Worm (Caenorhabditis elegans) whole organism, late embryonic: Measurements from ENCODE around the gene C31H2.14.

Experiments
- C38D4.7 ChIP-seq: fragments of 200-800 bp; sonication (Bioruptor generic); optimal IDR thresholded peaks from 2 replicates; lab custom pipeline; 2018; ENCODE audit warnings: mild to moderate bottlenecking, missing genetic modification characterization, moderate library complexity, missing compliant biosample characterization
- K02D7.2 ChIP-seq: sonication (generic microtip); optimal IDR thresholded peaks from 2 replicates; lab custom pipeline; 2017; ENCODE audit warnings: mild to moderate bottlenecking, missing genetic modification characterization, missing compliant biosample characterization
- T23F11.4 ChIP-seq: fragments of 200-800 bp; sonication (Bioruptor generic); optimal IDR thresholded peaks from 2 replicates; lab custom pipeline; 2018; ENCODE audit warnings: mild to moderate bottlenecking, missing genetic modification characterization, missing compliant biosample characterization
- Y22D7AL.16 ChIP-seq: sonication (generic microtip); optimal IDR thresholded peaks from 2 replicates; lab custom pipeline; 2016; ENCODE audit warnings: missing genetic modification characterization, missing compliant biosample characterization
- ahr-1 ChIP-seq: sonication (generic microtip); optimal IDR thresholded peaks from 2 replicates; lab custom pipeline; 2016; ENCODE audit warnings: missing genetic modification characterization, missing compliant biosample characterization
- ceh-14 ChIP-seq: sonication (generic microtip); optimal IDR thresholded peaks from 2 replicates; lab custom pipeline; 2016; ENCODE audit warnings: missing genotype, missing genetic modification characterization, missing compliant biosample characterization
- ceh-18 ChIP-seq: sonication (generic microtip); optimal IDR thresholded peaks from 2 replicates; lab custom pipeline; 2016; ENCODE audit warnings: missing genetic modification characterization, missing compliant biosample characterization
- ceh-19 ChIP-seq: fragments of 200-800 bp; sonication (Bioruptor generic); optimal IDR thresholded peaks from 2 replicates; lab custom pipeline; 2018; ENCODE audit warnings: mild to moderate bottlenecking, missing genetic modification characterization, missing compliant biosample characterization
- ceh-2 ChIP-seq: sonication (generic microtip); optimal IDR thresholded peaks from 2 replicates; lab custom pipeline; 2016; ENCODE audit warnings: missing genotype, missing genetic modification characterization, missing compliant biosample characterization
- ceh-24 ChIP-seq: sonication (generic microtip); optimal IDR thresholded peaks from 2 replicates; lab custom pipeline; 2016; ENCODE audit warnings: mild to moderate bottlenecking, missing genetic modification characterization, missing compliant biosample characterization
- ceh-31 ChIP-seq: sonication (generic microtip); optimal IDR thresholded peaks from 2 replicates; lab custom pipeline; 2016; ENCODE audit warnings: missing genetic modification characterization, missing compliant biosample characterization
- ceh-34 ChIP-seq: sonication (generic microtip); optimal IDR thresholded peaks from 2 replicates; lab custom pipeline; 2016; ENCODE audit warnings: mild to moderate bottlenecking, missing genetic modification characterization, missing compliant biosample characterization
- ceh-48 ChIP-seq: sonication (generic microtip); optimal IDR thresholded peaks from 2 replicates; lab custom pipeline; 2016; ENCODE audit warnings: missing genetic modification characterization, inconsistent platforms, missing compliant biosample characterization
- ceh-9 ChIP-seq: sonication (generic microtip); optimal IDR thresholded peaks from 2 replicates; lab custom pipeline; 2016; ENCODE audit warnings: mild to moderate bottlenecking, missing genetic modification characterization, inconsistent platforms, missing compliant biosample characterization
- dmd-4 ChIP-seq: sonication (generic microtip); optimal IDR thresholded peaks from 2 replicates; lab custom pipeline; 2016; ENCODE audit warnings: borderline replicate concordance, missing genetic modification characterization, missing compliant biosample characterization
- elt-2 ChIP-seq: sonication (generic microtip); optimal IDR thresholded peaks from 2 replicates; lab custom pipeline; 2016; ENCODE audit warnings: missing genetic modification reagents, missing genetic modification characterization, missing compliant biosample characterization
- ets-4 ChIP-seq: sonication (generic microtip); optimal IDR thresholded peaks from 2 replicates; lab custom pipeline; 2016; ENCODE audit warnings: missing genetic modification characterization, missing compliant biosample characterization
- fax-1 ChIP-seq: sonication (generic microtip); optimal IDR thresholded peaks from 2 replicates; lab custom pipeline; 2016; ENCODE audit warnings: missing genotype, missing genetic modification characterization, missing compliant biosample characterization
- fkh-10 ChIP-seq: fragments of 150-350 bp; optimal IDR thresholded peaks from 2 replicates; lab custom pipeline; 2014; ENCODE audit warnings: missing biosample characterization, missing genetic modification reagents, missing genetic modification characterization
- fkh-6 ChIP-seq: sonication (generic microtip); optimal IDR thresholded peaks from 2 replicates; lab custom pipeline; 2016; ENCODE audit warnings: missing genetic modification characterization, missing compliant biosample characterization
- hlh-15 ChIP-seq: sonication (generic microtip); optimal IDR thresholded peaks from 2 replicates; lab custom pipeline; 2016; ENCODE audit warnings: missing genetic modification characterization, missing compliant biosample characterization
- hlh-6 ChIP-seq: sonication (generic microtip); optimal IDR thresholded peaks from 2 replicates; lab custom pipeline; 2016; ENCODE audit warnings: missing genotype, missing genetic modification characterization, missing compliant biosample characterization
- hlh-8 ChIP-seq: sonication (generic microtip); optimal IDR thresholded peaks from 2 replicates; lab custom pipeline; 2016; ENCODE audit warnings: missing genotype, missing genetic modification characterization, missing compliant biosample characterization
- lim-6 ChIP-seq: sonication (generic microtip); optimal IDR thresholded peaks from 2 replicates; lab custom pipeline; 2016; ENCODE audit warnings: missing genetic modification characterization, missing compliant biosample characterization
- lin-11 ChIP-seq: fragments of 200-800 bp; sonication (Bioruptor generic); optimal IDR thresholded peaks from 2 replicates; lab custom pipeline; 2018; ENCODE audit warnings: mild to moderate bottlenecking, missing genetic modification characterization, missing compliant biosample characterization
- madf-2 ChIP-seq: sonication (generic microtip); optimal IDR thresholded peaks from 2 replicates; lab custom pipeline; 2017; ENCODE audit warnings: missing genetic modification characterization, missing compliant biosample characterization
- mec-3 ChIP-seq: sonication (generic microtip); optimal IDR thresholded peaks from 2 replicates; lab custom pipeline; 2016; ENCODE audit warnings: borderline replicate concordance, missing genetic modification characterization, missing compliant biosample characterization
- nfya-1 ChIP-seq: sonication (generic microtip); optimal IDR thresholded peaks from 2 replicates; lab custom pipeline; 2017; ENCODE audit warnings: missing genetic modification characterization, mild to moderate bottlenecking, missing compliant biosample characterization, antibody characterized with exemption, moderate library complexity
- nhr-232 ChIP-seq: sonication (generic microtip); optimal IDR thresholded peaks from 2 replicates; lab custom pipeline; 2016; ENCODE audit warnings: missing genetic modification characterization, missing compliant biosample characterization
- odd-2 ChIP-seq: sonication (generic microtip); optimal IDR thresholded peaks from 2 replicates; lab custom pipeline; 2017; ENCODE audit warnings: antibody characterized with exemption, mild to moderate bottlenecking, missing genetic modification characterization, missing compliant biosample characterization
- pax-1 ChIP-seq: fragments of 150-350 bp; optimal IDR thresholded peaks from 2 replicates; lab custom pipeline; 2014; ENCODE audit warnings: missing biosample characterization, missing genetic modification characterization
- pha-2 ChIP-seq: sonication (generic microtip); optimal IDR thresholded peaks from 2 replicates; lab custom pipeline; 2017; ENCODE audit warnings: mild to moderate bottlenecking, missing genetic modification characterization, missing compliant biosample characterization
- pqm-1 ChIP-seq: sonication (generic microtip); optimal IDR thresholded peaks from 2 replicates; lab custom pipeline; 2016; ENCODE audit warnings: missing genetic modification characterization, missing compliant biosample characterization
- pros-1 ChIP-seq: fragments of 150-350 bp; optimal IDR thresholded peaks from 2 replicates; lab custom pipeline; 2014; ENCODE audit warnings: missing biosample characterization, missing genetic modification reagents, missing genetic modification characterization
- ref-2 ChIP-seq: sonication (generic microtip); optimal IDR thresholded peaks from 2 replicates; lab custom pipeline; 2016; ENCODE audit warnings: missing genetic modification characterization, missing compliant biosample characterization
- rnt-1 ChIP-seq: sonication (generic microtip); optimal IDR thresholded peaks from 2 replicates; lab custom pipeline; 2016; ENCODE audit warnings: missing genetic modification characterization, missing compliant biosample characterization
- sdc-2 ChIP-seq: sonication (generic microtip); optimal IDR thresholded peaks from 2 replicates; lab custom pipeline; 2016; ENCODE audit warnings: missing genotype, missing genetic modification characterization, missing compliant biosample characterization
- sox-2 ChIP-seq: fragments of 200-800 bp; sonication (Bioruptor generic); IDR thresholded peaks from 2 replicates; pipeline ENCODE4 v1.3.6; 2022; ENCODE audit warnings: missing genetic modification reagents, missing genetic modification characterization, missing compliant biosample characterization
- sox-4 ChIP-seq: sonication (generic microtip); optimal IDR thresholded peaks from 2 replicates; lab custom pipeline; 2017; ENCODE audit warnings: mild to moderate bottlenecking, missing genetic modification characterization, inconsistent platforms, missing compliant biosample characterization
- tbx-2 ChIP-seq: sonication (generic microtip); optimal IDR thresholded peaks from 2 replicates; lab custom pipeline; 2016; ENCODE audit warnings: missing genetic modification characterization, missing compliant biosample characterization
- tbx-7 ChIP-seq: sonication (generic microtip); optimal IDR thresholded peaks from 2 replicates; lab custom pipeline; 2016; ENCODE audit warnings: missing genotype, missing genetic modification characterization, missing compliant biosample characterization
- ttx-3 ChIP-seq: sonication (generic microtip); optimal IDR thresholded peaks from 2 replicates; lab custom pipeline; 2016; ENCODE audit warnings: missing genetic modification reagents, missing genetic modification characterization, missing compliant biosample characterization
- unc-42 ChIP-seq: sonication (generic microtip); optimal IDR thresholded peaks from 2 replicates; lab custom pipeline; 2016; ENCODE audit warnings: missing genotype, missing genetic modification characterization, missing compliant biosample characterization

C31H2.14 gene

ce11 chrX:5120196-5120595 lies 27.8 kb upstream of the C31H2.14 start:
- TF ChIP-seq fkh-6 (tag; lab: Kevin White, UChicago): no peak
- TF ChIP-seq ceh-34 (tag; lab: Kevin White, UChicago): peak; percentile 56

ce11 chrX:5120807-5121206 lies 27.2 kb upstream of the C31H2.14 start:
- TF ChIP-seq hlh-6 (no peak), sox-2 (GFP tag; lab: Robert Waterston, UW) (no peak), pax-1 (tag; lab: Kevin White, UChicago) (no peak), ceh-34 (tag; lab: Kevin White, UChicago) (no peak), fkh-10 (no peak), ceh-48 (no peak), pqm-1 (tag; lab: Kevin White, UChicago) (no peak), nfya-1 (tag; lab: Kevin White, UChicago) (no peak), hlh-15 (tag; lab: Kevin White, UChicago) (no peak), ceh-24 (tag; lab: Kevin White, UChicago) (no peak), fax-1 (tag; lab: Kevin White, UChicago) (no peak), ahr-1 (tag; lab: Kevin White, UChicago) (no peak), K02D7.2 (tag; lab: Kevin White, UChicago) (no peak), ceh-31 (tag; lab: Kevin White, UChicago) (no peak), lin-11 (no peak), C38D4.7 (GFP tag; lab: Kevin White, UChicago) (no peak), tbx-2 (no peak), nhr-232 (tag; lab: Kevin White, UChicago) (no peak)
- TF ChIP-seq, all 69 proteins: peak for 0

ce11 chrX:5121789-5122188 lies 26.2 kb upstream of the C31H2.14 start:
- no peak for TF ChIP-seq fkh-10
- TF ChIP-seq ceh-31 (tag; lab: Kevin White, UChicago): peak; percentile 37
- TF ChIP-seq ceh-18 (tag; lab: Kevin White, UChicago): no peak
- no peak for TF ChIP-seq ceh-34 (tag; lab: Kevin White, UChicago)
- no peak for TF ChIP-seq ceh-2 (tag; lab: Kevin White, UChicago)
- peak; percentile 12 for TF ChIP-seq unc-42 (tag; lab: Kevin White, UChicago)
- peak; percentile 98 for TF ChIP-seq ceh-48
- no peak for TF ChIP-seq ceh-24 (tag; lab: Kevin White, UChicago)
- TF ChIP-seq tbx-7 (tag; lab: Kevin White, UChicago): no peak
- no peak for TF ChIP-seq Y22D7AL.16
- no peak for TF ChIP-seq madf-2
- no peak for TF ChIP-seq ceh-14 (tag; lab: Kevin White, UChicago)
- no peak for TF ChIP-seq T23F11.4 (GFP tag; lab: Kevin White, UChicago)
- TF ChIP-seq mec-3 (tag; lab: Kevin White, UChicago): no peak
- no peak for TF ChIP-seq rnt-1
- TF ChIP-seq lin-11: no peak
- TF ChIP-seq pha-2: no peak
- no peak for TF ChIP-seq sox-4
- peak; percentile 23 for TF ChIP-seq nfya-1 (tag; lab: Kevin White, UChicago)
- no peak for TF ChIP-seq elt-2 (tag; lab: Kevin White, UChicago)
- TF ChIP-seq ref-2: no peak
- no peak for TF ChIP-seq dmd-4
- no peak for TF ChIP-seq sdc-2 (tag; lab: Kevin White, UChicago)
- TF ChIP-seq ets-4 (tag; lab: Kevin White, UChicago): no peak
- TF ChIP-seq hlh-8 (tag; lab: Kevin White, UChicago): no peak
- no peak for TF ChIP-seq odd-2 (tag; lab: Kevin White, UChicago)
- TF ChIP-seq ttx-3 (tag; lab: Kevin White, UChicago): no peak
- no peak for TF ChIP-seq ceh-9 (tag; lab: Kevin White, UChicago)
- no peak for TF ChIP-seq lim-6 (tag; lab: Kevin White, UChicago)
- no peak for TF ChIP-seq tbx-2
- TF ChIP-seq ceh-19 (GFP tag; lab: Kevin White, UChicago): no peak
- TF ChIP-seq pros-1 (tag; lab: Kevin White, UChicago): peak; percentile 17
